Worm (Caenorhabditis elegans): ENCODE data around the gene D1014.6.

DNA sequence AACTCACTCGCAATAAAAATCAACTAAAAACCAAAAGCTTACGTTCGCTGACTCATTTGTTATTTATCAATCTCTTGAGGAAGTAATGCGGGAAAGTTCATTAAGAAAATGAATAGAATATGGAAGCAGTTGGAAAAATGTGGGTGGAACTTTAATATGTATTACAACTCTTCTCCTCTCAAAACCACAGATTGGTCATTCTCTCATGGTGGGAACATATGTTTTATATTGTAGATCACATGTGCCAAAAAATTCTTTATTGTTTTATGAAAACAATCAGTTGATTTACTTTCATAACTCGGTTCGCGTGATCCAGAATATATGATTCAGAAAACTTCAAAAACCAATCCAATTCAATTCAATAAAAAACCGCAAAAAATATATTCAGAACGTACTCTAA is 50.7 kb downstream of the D1014.6 start:
- TF ChIP-seq fkh-10 (GFP tag; optimal IDR thresholded peaks at IDR 0.05): no peak
- no peak for TF ChIP-seq nhr-12 (tag; optimal IDR thresholded peaks at IDR 0.05)
- TF ChIP-seq sptf-1 (tag; optimal IDR thresholded peaks at IDR 0.05): no peak
- no peak for TF ChIP-seq jun-1 (tag; optimal IDR thresholded peaks at IDR 0.05)
- no peak for TF ChIP-seq zag-1 (tag; optimal IDR thresholded peaks at IDR 0.05)
- no peak for TF ChIP-seq nhr-77 (tag; optimal IDR thresholded peaks at IDR 0.05)
- no peak for TF ChIP-seq grh-1 (GFP tag; IDR thresholded peaks at IDR 0.05)
- TF ChIP-seq lin-13 (GFP tag; optimal IDR thresholded peaks at IDR 0.05): no peak
- TF ChIP-seq unc-98 (GFP tag; IDR thresholded peaks at IDR 0.05): no peak
- TF ChIP-seq nhr-11 (tag; optimal IDR thresholded peaks at IDR 0.05): no peak
- no peak for TF ChIP-seq dpl-1 (GFP tag; optimal IDR thresholded peaks at IDR 0.05)
- no peak for TF ChIP-seq tbx-2 (tag; optimal IDR thresholded peaks at IDR 0.05)
